Worm (Caenorhabditis elegans) whole organism, L2 larva: ENCODE data around the gene cyn-1.

Source experiments
- ceh-16 ChIP-seq: fragments of 150-350 bp; optimal IDR thresholded peaks from 2 replicates; lab custom pipeline; 2014; ENCODE audit warnings: missing biosample characterization, missing genetic modification characterization
- dmd-4 ChIP-seq: sonication (generic microtip); optimal IDR thresholded peaks from 2 replicates; lab custom pipeline; 2017; ENCODE audit warnings: missing biosample characterization, missing genetic modification characterization
- egl-27 ChIP-seq: sonication (generic microtip); optimal IDR thresholded peaks from 3 replicates; lab custom pipeline; 2017; ENCODE audit warnings: missing biosample characterization, missing genetic modification reagents, missing genetic modification characterization
- lsy-2 ChIP-seq, 2 experiments: fragments of 150-350 bp in 1 of 2; sonication (generic microtip) in 1 of 2; optimal IDR thresholded peaks; 2 replicates each; lab custom pipeline; 2014 to 2017; ENCODE audit warnings: missing biosample characterization in 2 of 2, missing genetic modification characterization in 2 of 2
- nhr-12 ChIP-seq: fragments of 150-350 bp; optimal IDR thresholded peaks from 2 replicates; lab custom pipeline; 2014; ENCODE audit warnings: missing biosample characterization, missing genetic modification characterization
- nhr-23 ChIP-seq: fragments of 150-350 bp; optimal IDR thresholded peaks from 2 replicates; lab custom pipeline; 2014; ENCODE audit warnings: missing biosample characterization, missing genetic modification reagents, missing genetic modification characterization
- nhr-237 ChIP-seq: fragments of 150-350 bp; optimal IDR thresholded peaks from 2 replicates; lab custom pipeline; 2014; ENCODE audit warnings: missing biosample characterization, missing genetic modification characterization
- nhr-25 ChIP-seq: fragments of 150-350 bp; sonication (generic microtip); optimal IDR thresholded peaks from 3 replicates; lab custom pipeline; 2014; ENCODE audit warnings: missing biosample characterization, missing genetic modification characterization
- nhr-6 ChIP-seq: fragments of 150-350 bp; optimal IDR thresholded peaks from 2 replicates; lab custom pipeline; 2014; ENCODE audit warnings: missing biosample characterization, missing genetic modification characterization
- sem-4 ChIP-seq: fragments of 150-350 bp; optimal IDR thresholded peaks from 2 replicates; lab custom pipeline; 2014; ENCODE audit warnings: missing biosample characterization, missing genetic modification reagents, missing genetic modification characterization
- skn-1 ChIP-seq: sonication (generic microtip); optimal IDR thresholded peaks from 2 replicates; lab custom pipeline; 2017; ENCODE audit warnings: missing biosample characterization, missing genetic modification characterization
- snpc-4 ChIP-seq: fragments of 150-350 bp; optimal IDR thresholded peaks from 2 replicates; lab custom pipeline; 2014; ENCODE audit warnings: missing biosample characterization, missing genetic modification characterization
- unc-55 ChIP-seq: fragments of 150-350 bp; sonication (generic microtip); optimal IDR thresholded peaks from 3 replicates; lab custom pipeline; 2014; ENCODE audit warnings: missing biosample characterization, missing genetic modification reagents, missing genetic modification characterization
- unc-62 ChIP-seq: fragments of 150-350 bp; optimal IDR thresholded peaks from 2 replicates; lab custom pipeline; 2014; ENCODE audit warnings: missing biosample characterization, missing genetic modification reagents, missing genetic modification characterization

DNA sequence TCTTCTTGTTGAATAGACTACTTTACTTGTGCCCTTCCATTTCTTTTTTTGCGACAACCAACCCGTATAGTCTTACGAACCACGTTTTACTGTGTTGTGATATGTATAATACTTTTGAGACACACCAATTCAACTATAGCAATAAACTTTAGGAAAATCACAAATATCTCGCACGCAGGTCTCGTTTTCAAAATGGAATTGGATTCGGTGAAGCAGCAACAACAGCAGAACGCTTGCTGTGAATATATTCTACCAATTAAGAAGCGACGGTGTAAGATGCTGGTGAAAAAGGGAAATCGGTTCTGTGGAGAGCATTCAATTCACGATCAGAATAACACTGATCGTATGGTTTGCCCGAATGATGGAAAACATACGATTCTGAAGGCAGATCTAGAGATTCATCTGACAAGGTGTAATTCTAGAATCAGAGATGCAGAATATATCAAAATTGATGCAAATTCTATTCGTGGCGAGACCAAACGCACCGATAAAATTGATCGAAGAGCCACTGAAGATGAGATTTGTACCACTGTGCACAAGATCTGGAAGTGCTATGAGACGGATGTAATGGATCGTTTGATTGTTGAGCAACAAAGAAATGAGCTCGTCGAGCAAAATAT, 1.5 kb upstream of the cyn-1 start, which contains the start of gene Y49A3A.3:
- TF ChIP-seq ceh-16 (tag; lab: Kevin White, UChicago): no peak
- TF ChIP-seq nhr-12: no peak
- no peak for TF ChIP-seq skn-1 (tag; lab: Kevin White, UChicago)
- no peak for TF ChIP-seq dmd-4 (tag; lab: Kevin White, UChicago)
- no peak for TF ChIP-seq sem-4 (tag; lab: Kevin White, UChicago)
- TF ChIP-seq unc-62 (GFP tag; lab: Kevin White, UChicago): no peak
- TF ChIP-seq nhr-23 (tag; lab: Kevin White, UChicago): no peak
- no peak for TF ChIP-seq snpc-4 (tag; lab: Kevin White, UChicago)
- no peak for TF ChIP-seq nhr-6 (tag; lab: Kevin White, UChicago)
- no peak for TF ChIP-seq lsy-2 (tag; optimal IDR thresholded peaks at IDR 0.05; lab: Kevin White, UChicago)
- TF ChIP-seq nhr-237: no peak
- TF ChIP-seq egl-27 (tag; lab: Kevin White, UChicago): no peak
- TF ChIP-seq unc-55 (GFP tag; lab: Kevin White, UChicago): no peak
- TF ChIP-seq nhr-25 (tag; lab: Kevin White, UChicago): peak; percentile 44
